Fruit fly (Drosophila melanogaster) whole organism, adult: ENCODE data around the gene CG2540.

Experiments
- CG11617 ChIP-seq: fragments of 200-800 bp; sonication (Bioruptor generic); optimal IDR thresholded peaks from 2 replicates; lab custom pipeline; 2017; ENCODE audit warnings: mild to moderate bottlenecking, missing biosample characterization, missing genetic modification reagents, missing genetic modification characterization
- CG12768 ChIP-seq: fragments of 200-800 bp; sonication (Bioruptor generic); optimal IDR thresholded peaks from 2 replicates; lab custom pipeline; 2017; ENCODE audit warnings: missing biosample characterization, missing genetic modification characterization, mild to moderate bottlenecking, moderate library complexity, missing genetic modification reagents
- CG14711 ChIP-seq: fragments of 200-800 bp; sonication (Bioruptor generic); optimal IDR thresholded peaks from 2 replicates; lab custom pipeline; 2018; ENCODE audit warnings: missing biosample characterization, mild to moderate bottlenecking, missing genetic modification characterization, moderate library complexity
- CG1620 ChIP-seq: fragments of 200-800 bp; sonication (Bioruptor generic); optimal IDR thresholded peaks from 2 replicates; lab custom pipeline; 2016; ENCODE audit warnings: missing biosample characterization, missing genetic modification characterization
- CG33017 ChIP-seq: fragments of 200-800 bp; sonication (Bioruptor generic); optimal IDR thresholded peaks from 2 replicates; lab custom pipeline; 2018; ENCODE audit warnings: missing biosample characterization, mild to moderate bottlenecking, missing genetic modification characterization, moderate library complexity
- CG5204 ChIP-seq: fragments of 200-800 bp; sonication (Bioruptor generic); optimal IDR thresholded peaks from 2 replicates; lab custom pipeline; 2016; ENCODE audit warnings: missing biosample characterization, missing genetic modification characterization
- CG7045 ChIP-seq: fragments of 200-800 bp; sonication (Bioruptor generic); optimal IDR thresholded peaks from 2 replicates; lab custom pipeline; 2017; ENCODE audit warnings: missing biosample characterization, mild to moderate bottlenecking, missing genetic modification characterization
- CG7101 ChIP-seq: fragments of 200-800 bp; sonication (Bioruptor generic); optimal IDR thresholded peaks from 2 replicates; lab custom pipeline; 2018; ENCODE audit warnings: missing biosample characterization, mild to moderate bottlenecking, missing genetic modification characterization, moderate library complexity
- Clk ChIP-seq: fragments of 200-800 bp; sonication (Bioruptor generic); optimal IDR thresholded peaks from 2 replicates; lab custom pipeline; 2017; ENCODE audit warnings: missing biosample characterization, missing genetic modification characterization
- Crg-1 ChIP-seq: fragments of 200-800 bp; sonication (Bioruptor generic); optimal IDR thresholded peaks from 2 replicates; lab custom pipeline; 2016; ENCODE audit warnings: missing biosample characterization, missing genetic modification characterization
- Hr96 ChIP-seq: fragments of 200-800 bp; sonication (Bioruptor generic); optimal IDR thresholded peaks from 2 replicates; lab custom pipeline; 2016; ENCODE audit warnings: missing biosample characterization, missing genetic modification characterization
- Mnt ChIP-seq: fragments of 200-800 bp; sonication (Bioruptor generic); optimal IDR thresholded peaks from 2 replicates; lab custom pipeline; 2016; ENCODE audit warnings: missing biosample characterization, mild to moderate bottlenecking, missing genetic modification characterization
- bab1 ChIP-seq: fragments of 200-800 bp; sonication (Bioruptor generic); optimal IDR thresholded peaks from 3 replicates; lab custom pipeline; 2019; ENCODE audit warnings: missing biosample characterization, mild to moderate bottlenecking, missing genetic modification characterization, moderate library complexity
- cic ChIP-seq: fragments of 200-800 bp; sonication (Bioruptor generic); optimal IDR thresholded peaks from 2 replicates; lab custom pipeline; 2017; ENCODE audit warnings: missing biosample characterization, mild to moderate bottlenecking, missing genetic modification characterization, moderate library complexity
- cnc ChIP-seq, 2 experiments: fragments of >200 bp; optimal IDR thresholded peaks; 2 replicates each; lab custom pipeline; 2017
- kay ChIP-seq: fragments of 200-800 bp; sonication (Bioruptor generic); peaks from one replicate; lab custom pipeline; 2016; ENCODE audit warnings: missing biosample characterization, missing genetic modification characterization, borderline replicate concordance
- ovo ChIP-seq: fragments of 200-800 bp; sonication (Bioruptor generic); optimal IDR thresholded peaks from 2 replicates; lab custom pipeline; 2016; ENCODE audit warnings: missing biosample characterization, missing genetic modification characterization
- pad ChIP-seq: fragments of 200-800 bp; sonication (Bioruptor generic); optimal IDR thresholded peaks from 3 replicates; lab custom pipeline; 2017; ENCODE audit warnings: missing biosample characterization, missing genetic modification characterization, mild to moderate bottlenecking, moderate library complexity, missing genetic modification reagents
- tj ChIP-seq: fragments of 200-800 bp; sonication (Bioruptor generic); optimal IDR thresholded peaks from 3 replicates; lab custom pipeline; 2017; ENCODE audit warnings: missing biosample characterization, mild to moderate bottlenecking, missing genetic modification characterization, moderate library complexity
- toe ChIP-seq: fragments of 200-800 bp; sonication (Bioruptor generic); optimal IDR thresholded peaks from 2 replicates; lab custom pipeline; 2016; ENCODE audit warnings: missing biosample characterization, missing genetic modification characterization

Gene CG2540

dm6 chrX:12662679-12663463 is 33.2 kb downstream of the CG2540 start:
- TF ChIP-seq Mnt (GFP tag; lab: Kevin White, UChicago) (peak; percentile 15), CG33017 (tag; lab: Kevin White, UChicago) (peak; percentile 39), Crg-1 (GFP tag; lab: Kevin White, UChicago) (peak; percentile 45), Clk (no peak), CG14711 (tag; lab: Kevin White, UChicago) (peak; percentile 82), pad (GFP tag; lab: Kevin White, UChicago) (peak; percentile 74), CG11617 (GFP tag; lab: Kevin White, UChicago) (peak; percentile 61), CG12768 (GFP tag; lab: Kevin White, UChicago) (no peak), CG7101 (peak; percentile 84), tj (GFP tag; lab: Kevin White, UChicago) (peak; percentile 99), CG1620 (no peak), CG5204 (GFP tag; lab: Kevin White, UChicago) (no peak), ovo (GFP tag; lab: Kevin White, UChicago) (peak; percentile 11), cnc (optimal IDR thresholded peaks at IDR 0.05; lab: Kevin White, UChicago) (no peak), bab1 (GFP tag; lab: Kevin White, UChicago) (peak; percentile 96), toe (GFP tag; lab: Kevin White, UChicago) (no peak)

- no peak for TF ChIP-seq CG12768 (GFP tag; lab: Kevin White, UChicago)
- no peak for TF ChIP-seq CG1620
- no peak for TF ChIP-seq Mnt (GFP tag; lab: Kevin White, UChicago)
- peak; percentile 66 for TF ChIP-seq tj (GFP tag; lab: Kevin White, UChicago)
- peak; percentile 61 for TF ChIP-seq pad (GFP tag; lab: Kevin White, UChicago)
Observed at dm6 chrX:12663464-12663938, 33.8 kb downstream of the CG2540 start.

dm6 chrX:12664117-12664783 is 34.6 kb downstream of the CG2540 start:
- TF ChIP-seq ovo (GFP tag; lab: Kevin White, UChicago) (no peak), tj (GFP tag; lab: Kevin White, UChicago) (peak; percentile 7)

dm6 chrX:12665112-12665795 is 35.6 kb downstream of the CG2540 start:
- TF ChIP-seq Hr96 (GFP tag; lab: Kevin White, UChicago) (peak; percentile 65), CG12768 (GFP tag; lab: Kevin White, UChicago) (peak; percentile 85), Mnt (GFP tag; lab: Kevin White, UChicago) (peak; percentile 79), toe (GFP tag; lab: Kevin White, UChicago) (peak; percentile 25), cnc (optimal IDR thresholded peaks at IDR 0.05; lab: Kevin White, UChicago) (no peak), cic (GFP tag; lab: Kevin White, UChicago) (peak; percentile 84), CG7045 (peak; percentile 77), Crg-1 (GFP tag; lab: Kevin White, UChicago) (peak; percentile 81), CG5204 (GFP tag; lab: Kevin White, UChicago) (peak; percentile 76), CG1620 (peak; percentile 71), CG11617 (GFP tag; lab: Kevin White, UChicago) (peak; percentile 90), CG7101 (peak; percentile 95), CG33017 (tag; lab: Kevin White, UChicago) (peak; percentile 87), kay (GFP tag; lab: Kevin White, UChicago) (peak; percentile 37), ovo (GFP tag; lab: Kevin White, UChicago) (peak; percentile 80), Clk (peak; percentile 51), pad (GFP tag; lab: Kevin White, UChicago) (peak; percentile 93), CG14711 (tag; lab: Kevin White, UChicago) (peak; percentile 88), bab1 (GFP tag; lab: Kevin White, UChicago) (peak; percentile 76), tj (GFP tag; lab: Kevin White, UChicago) (no peak)

- no peak for TF ChIP-seq CG7101
- TF ChIP-seq tj (GFP tag; lab: Kevin White, UChicago) = peak; percentile 97
- TF ChIP-seq bab1 (GFP tag; lab: Kevin White, UChicago) = peak; percentile 13
Observed at dm6 chrX:12665796-12666338, 36.2 kb downstream of the CG2540 start.

- TF ChIP-seq pad (GFP tag; lab: Kevin White, UChicago) (peak; percentile 81), CG5204 (GFP tag; lab: Kevin White, UChicago) (peak; percentile 33), Hr96 (GFP tag; lab: Kevin White, UChicago) (peak; percentile 53), Clk (no peak), bab1 (GFP tag; lab: Kevin White, UChicago) (peak; percentile 91), kay (GFP tag; lab: Kevin White, UChicago) (peak; percentile 64), CG1620 (peak; percentile 63), toe (GFP tag; lab: Kevin White, UChicago) (no peak), CG14711 (tag; lab: Kevin White, UChicago) (peak; percentile 93), CG7045 (peak; percentile 68), Crg-1 (GFP tag; lab: Kevin White, UChicago) (peak; percentile 70), CG11617 (GFP tag; lab: Kevin White, UChicago) (peak; percentile 84), Mnt (GFP tag; lab: Kevin White, UChicago) (peak; percentile 79), CG7101 (peak; percentile 95), cnc (optimal IDR thresholded peaks at IDR 0.05; lab: Kevin White, UChicago) (no peak), CG33017 (tag; lab: Kevin White, UChicago) (peak; percentile 87), cic (GFP tag; lab: Kevin White, UChicago) (peak; percentile 20), tj (GFP tag; lab: Kevin White, UChicago) (no peak), CG12768 (GFP tag; lab: Kevin White, UChicago) (peak; percentile 65)
Observed at dm6 chrX:12666471-12666884, 36.8 kb downstream of the CG2540 start.
